Worm (Caenorhabditis elegans) whole organism, L4 larva: ENCODE measurements around the gene mix-1.
A peak's percentile ranks its signal among the peaks of the same experiment; 100 is the strongest.

Experiments
- D1046.2 ChIP-seq: fragments of 200-800 bp; sonication (Bioruptor generic); IDR thresholded peaks from 2 replicates; pipeline ENCODE4 v1.3.6; 2022; ENCODE audit warnings: missing genetic modification characterization, missing compliant biosample characterization
- F37D6.2 ChIP-seq: sonication (generic microtip); optimal IDR thresholded peaks from 2 replicates; lab custom pipeline; 2016; ENCODE audit warnings: mild to moderate bottlenecking, missing genetic modification characterization, missing compliant biosample characterization
- aly-2 ChIP-seq: sonication (generic microtip); optimal IDR thresholded peaks from 2 replicates; lab custom pipeline; 2018; ENCODE audit warnings: missing biosample characterization, missing genetic modification characterization
- ceh-32 ChIP-seq: sonication (generic microtip); optimal IDR thresholded peaks from 2 replicates; lab custom pipeline; 2016; ENCODE audit warnings: mild to moderate bottlenecking, missing genetic modification characterization, missing compliant biosample characterization; ENCODE audit not compliant: poor library complexity
- egl-27 ChIP-seq: sonication (generic microtip); optimal IDR thresholded peaks from 3 replicates; lab custom pipeline; 2017; ENCODE audit warnings: missing biosample characterization, missing genetic modification reagents, missing genetic modification characterization
- lin-38 ChIP-seq: fragments of 200-800 bp; sonication (Bioruptor generic); IDR thresholded peaks from 2 replicates; pipeline ENCODE4 v1.3.6; 2022; ENCODE audit warnings: missing genetic modification reagents, missing genetic modification characterization, missing compliant biosample characterization
- nhr-10 ChIP-seq: fragments of 150-350 bp; optimal IDR thresholded peaks from 2 replicates; lab custom pipeline; 2014; ENCODE audit warnings: missing biosample characterization, missing genetic modification characterization
- nhr-102 ChIP-seq: sonication (generic microtip); optimal IDR thresholded peaks from 2 replicates; lab custom pipeline; 2016; ENCODE audit warnings: mild to moderate bottlenecking, missing genetic modification characterization, moderate library complexity, missing compliant biosample characterization
- nhr-25 ChIP-seq: sonication (generic microtip); optimal IDR thresholded peaks from 2 replicates; lab custom pipeline; 2017; ENCODE audit warnings: missing genetic modification characterization, mild to moderate bottlenecking, missing compliant biosample characterization, antibody characterized with exemption, moderate library complexity, borderline replicate concordance; ENCODE audit not compliant: insufficient read depth
- nhr-28 ChIP-seq: fragments of 150-350 bp; optimal IDR thresholded peaks from 2 replicates; lab custom pipeline; 2014; ENCODE audit warnings: missing biosample characterization, missing genetic modification characterization
- nhr-77 ChIP-seq: fragments of 150-350 bp; optimal IDR thresholded peaks from 2 replicates; lab custom pipeline; 2014; ENCODE audit warnings: missing biosample characterization, missing genetic modification characterization
- set-16 ChIP-seq: fragments of 200-800 bp; sonication (Bioruptor generic); IDR thresholded peaks from 2 replicates; pipeline ENCODE4 v1.3.6; 2022; ENCODE audit warnings: missing genetic modification reagents, missing genetic modification characterization, missing compliant biosample characterization
- skn-1 ChIP-seq: fragments of 150-350 bp; optimal IDR thresholded peaks from 2 replicates; lab custom pipeline; 2014; ENCODE audit warnings: missing biosample characterization, missing genetic modification characterization
- tag-97 ChIP-seq: fragments of 200-800 bp; sonication (Bioruptor generic); IDR thresholded peaks from 2 replicates; pipeline ENCODE4 v1.3.6; 2022; ENCODE audit warnings: missing genetic modification characterization, missing compliant biosample characterization

The mix-1 gene

ce11 chrII:10887097-10887496 lies 63.1 kb downstream of the mix-1 start (continued):
- peak; percentile 93 for TF ChIP-seq nhr-28 (tag; lab: Kevin White, UChicago)

- no peak for TF ChIP-seq skn-1 (tag; lab: Kevin White, UChicago)
- TF ChIP-seq aly-2: no peak
- no peak for TF ChIP-seq nhr-10 (tag; lab: Kevin White, UChicago)
- TF ChIP-seq ceh-32 (tag; lab: Kevin White, UChicago): no peak
- TF ChIP-seq F37D6.2 (tag; lab: Kevin White, UChicago): no peak
- TF ChIP-seq egl-27 (tag; lab: Kevin White, UChicago): no peak
- no peak for TF ChIP-seq tag-97 (GFP tag; lab: Robert Waterston, UW)
- no peak for TF ChIP-seq set-16 (GFP tag; lab: Robert Waterston, UW)
- TF ChIP-seq nhr-77 (tag; lab: Kevin White, UChicago): no peak
- TF ChIP-seq nhr-25: no peak
- TF ChIP-seq nhr-102 (tag; lab: Kevin White, UChicago): no peak
- no peak for TF ChIP-seq lin-38 (GFP tag; lab: Robert Waterston, UW)
- TF ChIP-seq D1046.2: no peak
- TF ChIP-seq, all 104 proteins: peak for 0
Observed at ce11 chrII:10888979-10889378, 64.9 kb downstream of the mix-1 start, which contains the start of gene ptr-8. Gene ptr-8, plus strand, starts transcription at chrII:10889279.
